Fruit fly (Drosophila melanogaster) whole organism, pupa: Measurements from ENCODE around the gene TfIIA-S.

Experiments
- CG10348 ChIP-seq: fragments of 200-800 bp; sonication (Bioruptor generic); IDR thresholded peaks from 2 replicates; pipeline ENCODE4 v1.3.6; 2022; ENCODE audit warnings: missing biosample characterization, missing genetic modification characterization
- CG12605 ChIP-seq: fragments of 200-800 bp; sonication (Bioruptor generic); IDR thresholded peaks from 2 replicates; pipeline ENCODE4 v1.3.6; 2022; ENCODE audit warnings: missing biosample characterization, missing genetic modification characterization
- CG13204 ChIP-seq: fragments of 200-800 bp; sonication (Bioruptor generic); optimal IDR thresholded peaks from 2 replicates; lab custom pipeline; 2018; ENCODE audit warnings: missing biosample characterization, mild to moderate bottlenecking, missing genetic modification characterization, moderate library complexity
- CG14655 ChIP-seq: fragments of 200-800 bp; sonication (Bioruptor generic); optimal IDR thresholded peaks from 3 replicates; lab custom pipeline; 2017; ENCODE audit warnings: mild to moderate bottlenecking, missing biosample characterization, missing genetic modification reagents, missing genetic modification characterization
- CG15710 ChIP-seq: fragments of 200-800 bp; sonication (Bioruptor generic); optimal IDR thresholded peaks from 2 replicates; lab custom pipeline; 2018; ENCODE audit warnings: missing biosample characterization, mild to moderate bottlenecking, missing genetic modification characterization, moderate library complexity
- CG17806 ChIP-seq: fragments of 200-800 bp; sonication (Bioruptor generic); optimal IDR thresholded peaks from 2 replicates; lab custom pipeline; 2018; ENCODE audit warnings: missing biosample characterization, mild to moderate bottlenecking, missing genetic modification characterization, moderate library complexity
- CG32121 ChIP-seq: fragments of 200-800 bp; sonication (Bioruptor generic); IDR thresholded peaks from 2 replicates; pipeline ENCODE4 v1.3.6; 2022; ENCODE audit warnings: missing biosample characterization, missing genetic modification characterization
- CG34367 ChIP-seq: fragments of 200-800 bp; sonication (Bioruptor generic); optimal IDR thresholded peaks from 2 replicates; lab custom pipeline; 2018; ENCODE audit warnings: missing biosample characterization, mild to moderate bottlenecking, missing genetic modification characterization
- CG4496 ChIP-seq: fragments of 200-800 bp; sonication (Bioruptor generic); IDR thresholded peaks from 3 replicates; pipeline ENCODE4 v1.3.6; 2022; ENCODE audit warnings: missing biosample characterization, missing genetic modification characterization
- CG8159 ChIP-seq: fragments of 200-800 bp; sonication (Bioruptor generic); optimal IDR thresholded peaks from 3 replicates; lab custom pipeline; 2018; ENCODE audit warnings: missing biosample characterization, mild to moderate bottlenecking, missing genetic modification characterization, moderate library complexity
- CG8301 ChIP-seq: fragments of 200-800 bp; sonication (Bioruptor generic); optimal IDR thresholded peaks from 2 replicates; lab custom pipeline; 2018; ENCODE audit warnings: missing biosample characterization, mild to moderate bottlenecking, missing genetic modification characterization
- CG9948 ChIP-seq: fragments of 200-800 bp; sonication (Bioruptor generic); optimal IDR thresholded peaks from 2 replicates; lab custom pipeline; 2018; ENCODE audit warnings: missing biosample characterization, mild to moderate bottlenecking, missing genetic modification characterization, moderate library complexity
- D1 ChIP-seq: fragments of 200-800 bp; sonication (Bioruptor generic); optimal IDR thresholded peaks from 2 replicates; lab custom pipeline; 2018; ENCODE audit warnings: missing biosample characterization, mild to moderate bottlenecking, missing genetic modification characterization, moderate library complexity
- EcR ChIP-seq: fragments of 200-800 bp; sonication (Bioruptor generic); optimal IDR thresholded peaks from 3 replicates; lab custom pipeline; 2019; ENCODE audit warnings: missing biosample characterization, missing genetic modification characterization, mild to moderate bottlenecking, moderate library complexity, missing genetic modification reagents
- Ets98B ChIP-seq: fragments of 200-800 bp; sonication (Bioruptor generic); IDR thresholded peaks from 2 replicates; pipeline ENCODE4 v1.3.6; 2022; ENCODE audit warnings: missing biosample characterization, missing genetic modification characterization
- Pif1A ChIP-seq: fragments of 200-800 bp; sonication (Bioruptor generic); optimal IDR thresholded peaks from 3 replicates; lab custom pipeline; 2016; ENCODE audit warnings: missing biosample characterization, missing genetic modification characterization
- Pif1B ChIP-seq: fragments of 200-800 bp; sonication (Bioruptor generic); optimal IDR thresholded peaks from 3 replicates; lab custom pipeline; 2016; ENCODE audit warnings: missing biosample characterization, missing genetic modification characterization
- Snoo ChIP-seq: fragments of 200-800 bp; sonication (Bioruptor generic); optimal IDR thresholded peaks from 3 replicates; lab custom pipeline; 2017; ENCODE audit warnings: missing biosample characterization, mild to moderate bottlenecking, missing genetic modification characterization, inconsistent platforms
- fd96Ca ChIP-seq: fragments of 200-800 bp; sonication (Bioruptor generic); IDR thresholded peaks from 3 replicates; pipeline ENCODE4 v1.3.6; 2022; ENCODE audit warnings: missing biosample characterization, missing genetic modification characterization
- gl ChIP-seq: fragments of 200-800 bp; sonication (Bioruptor generic); optimal IDR thresholded peaks from 2 replicates; lab custom pipeline; 2018; ENCODE audit warnings: missing biosample characterization, mild to moderate bottlenecking, missing genetic modification characterization
- rn ChIP-seq: fragments of 200-800 bp; sonication (Bioruptor generic); IDR thresholded peaks from 2 replicates; pipeline ENCODE4 v1.3.6; 2022; ENCODE audit warnings: missing biosample characterization, missing genetic modification characterization

Gene TfIIA-S

DNA sequence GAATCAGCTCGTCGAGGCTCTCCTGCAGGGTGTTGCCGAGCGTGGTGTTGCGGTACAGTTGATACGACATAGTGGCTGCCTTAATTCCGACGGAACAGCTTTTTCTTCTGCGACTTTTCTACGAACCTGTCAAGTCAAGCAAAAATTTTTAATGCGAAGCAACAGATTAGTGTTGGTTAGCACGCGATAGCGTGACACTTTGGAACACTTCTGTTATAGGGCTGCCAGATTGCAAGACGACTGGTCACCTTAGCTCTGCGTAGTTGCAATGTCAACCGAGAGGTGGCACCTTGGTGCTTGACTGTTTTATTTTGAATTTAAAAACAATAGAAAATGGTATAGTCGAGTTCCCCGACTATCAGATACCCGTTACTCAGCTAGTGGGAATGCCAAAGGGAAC lies at the start of gene TfIIA-S:
Gene TfIIA-S (minus strand): TSS at position 175 of the 400 bp plus-strand sequence.
- no peak for TF ChIP-seq CG9948 (tag; lab: Kevin White, UChicago)
- peak; percentile 27 for TF ChIP-seq CG15710

DNA sequence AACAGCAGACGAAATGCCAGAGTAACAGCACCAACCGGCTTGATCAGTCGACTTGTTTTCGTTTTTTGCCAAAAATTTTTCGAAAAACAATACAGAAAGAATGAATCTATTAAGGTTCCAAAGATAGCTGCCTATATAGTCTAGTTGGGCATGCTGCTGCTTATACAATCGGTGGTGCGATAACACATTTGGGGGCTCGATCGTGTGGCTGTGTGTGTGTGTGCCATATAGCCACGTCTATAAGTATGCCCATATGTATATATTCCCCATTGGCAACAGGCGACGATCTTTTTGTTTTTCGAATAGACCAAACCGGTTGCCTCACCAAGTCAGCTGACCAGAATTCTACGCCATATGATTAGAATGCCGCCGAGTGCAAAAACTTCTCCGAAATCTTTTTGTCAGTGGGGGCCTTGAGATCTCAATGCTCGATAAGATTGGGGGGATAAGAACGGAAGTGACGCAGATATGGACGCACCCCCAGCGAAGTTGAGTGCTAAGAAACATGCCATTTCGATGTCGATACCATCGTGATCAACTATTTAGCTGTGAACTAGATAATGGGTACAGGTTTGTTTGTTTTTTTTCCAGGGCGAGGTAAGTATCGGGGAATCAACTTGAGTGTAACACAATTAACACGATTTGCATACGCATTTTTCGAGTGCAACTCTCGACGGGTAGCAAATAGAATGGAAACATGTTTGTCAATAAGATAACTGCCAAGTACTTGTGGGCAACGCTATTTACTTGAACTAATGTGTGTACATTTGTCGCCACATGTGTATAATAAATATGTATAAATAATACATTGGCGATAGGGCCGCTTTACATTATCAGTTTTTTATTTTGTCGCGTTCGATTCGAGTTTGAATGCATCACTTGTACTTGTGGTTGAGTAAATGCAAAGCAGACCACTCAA lies 49.3 kb upstream of the TfIIA-S start:
- TF ChIP-seq CG8301 (tag; lab: Kevin White, UChicago): no peak
- peak; percentile 15 for TF ChIP-seq Pif1A (GFP tag; lab: Kevin White, UChicago)
- TF ChIP-seq CG34367 (tag; lab: Kevin White, UChicago): no peak
- peak; percentile 37; the same call in 1 of the 2 replicates for TF ChIP-seq CG32121
- TF ChIP-seq CG4496 (GFP tag; lab: Robert Waterston, UW): peak; percentile 60
- TF ChIP-seq Ets98B: peak; percentile 65
- TF ChIP-seq CG13204: no peak
- peak; percentile 22 for TF ChIP-seq CG14655 (GFP tag; lab: Kevin White, UChicago)
- no peak for TF ChIP-seq D1 (tag; lab: Kevin White, UChicago)
- 0 out of 3 replicates have a peak, but pooled peaks have one; percentile 49 for TF ChIP-seq fd96Ca (GFP tag; lab: Robert Waterston, UW)

DNA sequence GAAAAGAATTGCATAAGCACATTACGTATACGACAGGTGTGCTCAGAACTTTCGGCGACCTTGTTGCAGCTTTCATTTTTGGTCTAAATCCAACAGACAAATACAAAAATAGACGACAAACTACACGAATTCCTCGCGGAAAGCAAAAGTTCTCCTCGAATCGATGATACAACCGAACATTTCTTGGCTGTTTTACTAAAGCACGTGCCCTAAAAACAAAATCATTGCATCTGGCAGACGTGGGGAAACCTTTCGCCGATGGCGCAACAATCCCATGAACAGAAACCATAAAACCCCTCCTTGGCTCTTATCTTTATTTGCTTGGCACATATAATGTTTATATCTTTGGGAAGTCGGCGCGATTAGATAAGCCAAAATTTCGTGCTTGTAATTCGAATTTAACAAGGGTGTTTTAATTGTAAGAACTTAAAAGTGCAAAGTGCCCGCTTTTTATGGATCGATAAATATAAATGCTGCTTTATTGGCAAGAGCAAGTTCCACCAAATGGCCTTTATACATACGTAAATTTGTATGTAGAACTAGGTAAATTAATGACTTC lies 47.8 kb upstream of the TfIIA-S start:
- TF ChIP-seq CG15710: no peak
- no peak for TF ChIP-seq CG32121
- TF ChIP-seq CG12605: no peak
- no peak for TF ChIP-seq fd96Ca (GFP tag; lab: Robert Waterston, UW)
- TF ChIP-seq EcR (GFP tag; lab: Kevin White, UChicago): no peak
- TF ChIP-seq rn (GFP tag; lab: Robert Waterston, UW): no peak
- no peak for TF ChIP-seq Pif1B (GFP tag; lab: Kevin White, UChicago)
- no peak for TF ChIP-seq Pif1A (GFP tag; lab: Kevin White, UChicago)
- TF ChIP-seq Snoo: no peak
- no peak for TF ChIP-seq CG4496 (GFP tag; lab: Robert Waterston, UW)
- no peak for TF ChIP-seq CG34367 (tag; lab: Kevin White, UChicago)
- TF ChIP-seq D1 (tag; lab: Kevin White, UChicago): no peak

DNA sequence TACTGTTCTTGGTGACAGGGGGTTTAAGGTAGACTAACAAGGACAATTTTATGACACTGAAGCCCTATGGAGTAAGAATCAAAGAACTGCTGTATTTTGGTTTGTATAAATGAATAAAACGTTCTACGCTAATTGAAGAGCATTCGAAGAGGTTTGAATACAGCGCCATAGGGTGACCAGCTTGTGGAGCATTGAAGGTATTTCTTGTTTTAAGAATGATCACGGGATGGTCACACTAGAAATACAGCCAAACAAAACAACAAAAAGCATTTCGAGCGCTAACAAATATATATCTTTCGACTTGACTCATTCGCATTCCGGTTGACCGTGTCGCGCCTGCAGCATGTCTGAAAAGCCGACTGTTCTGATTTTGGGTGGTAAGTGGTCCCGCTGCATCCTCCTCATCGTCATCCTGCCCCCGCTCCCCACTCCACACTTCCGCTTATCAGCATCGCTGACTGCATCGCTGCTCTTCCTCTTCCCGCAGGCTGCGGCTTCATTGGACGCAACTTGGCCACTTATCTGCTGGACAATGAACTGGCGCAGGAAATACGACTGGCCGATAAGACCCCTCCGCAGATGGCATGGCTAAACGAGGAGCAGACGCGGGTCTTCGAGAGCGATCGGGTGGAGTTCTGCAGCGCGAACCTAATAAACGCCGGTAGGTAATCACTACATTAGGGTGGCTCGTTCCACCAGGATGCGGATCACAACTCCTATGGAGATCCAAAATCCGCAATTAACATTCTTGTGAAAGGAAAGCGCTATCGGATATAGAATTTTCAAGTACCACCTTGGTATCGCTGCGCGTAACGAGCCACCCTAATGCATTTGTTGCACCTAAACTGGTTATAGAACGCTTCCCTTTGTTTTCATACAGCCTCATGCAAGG lies 43.1 kb upstream of the TfIIA-S start, which contains the start of gene CG5854:
Gene CG5854 (plus strand): TSS at position 229 of the 892 bp plus-strand sequence.
- TF ChIP-seq CG32121: peak; percentile 96
- peak; percentile 99 for TF ChIP-seq fd96Ca (GFP tag; lab: Robert Waterston, UW)
- peak; percentile 99 for TF ChIP-seq Ets98B
- TF ChIP-seq CG8159 (tag; lab: Kevin White, UChicago): peak; percentile 96
- TF ChIP-seq CG9948 (tag; lab: Kevin White, UChicago): peak; percentile 91
- peak; percentile 99 for TF ChIP-seq CG4496 (GFP tag; lab: Robert Waterston, UW)
- TF ChIP-seq rn (GFP tag; lab: Robert Waterston, UW): peak; percentile 94
- peak; percentile 95 for TF ChIP-seq CG34367 (tag; lab: Kevin White, UChicago)
- peak; percentile 95 for TF ChIP-seq Snoo
- peak; percentile 93 for TF ChIP-seq gl (tag; lab: Kevin White, UChicago)
- TF ChIP-seq CG14655 (GFP tag; lab: Kevin White, UChicago): peak; percentile 98
- peak; percentile 98 for TF ChIP-seq CG12605
- TF ChIP-seq CG17806 (tag; lab: Kevin White, UChicago): peak; percentile 92
- TF ChIP-seq CG15710: peak; percentile 96
- TF ChIP-seq CG8301 (tag; lab: Kevin White, UChicago): peak; percentile 96
- TF ChIP-seq Pif1B (GFP tag; lab: Kevin White, UChicago): peak; percentile 97
- no peak for TF ChIP-seq D1 (tag; lab: Kevin White, UChicago)
- TF ChIP-seq EcR (GFP tag; lab: Kevin White, UChicago): peak; percentile 98
- peak; percentile 98 for TF ChIP-seq Pif1A (GFP tag; lab: Kevin White, UChicago)
- peak; percentile 83 for TF ChIP-seq CG10348
- TF ChIP-seq CG13204: peak; percentile 93

DNA sequence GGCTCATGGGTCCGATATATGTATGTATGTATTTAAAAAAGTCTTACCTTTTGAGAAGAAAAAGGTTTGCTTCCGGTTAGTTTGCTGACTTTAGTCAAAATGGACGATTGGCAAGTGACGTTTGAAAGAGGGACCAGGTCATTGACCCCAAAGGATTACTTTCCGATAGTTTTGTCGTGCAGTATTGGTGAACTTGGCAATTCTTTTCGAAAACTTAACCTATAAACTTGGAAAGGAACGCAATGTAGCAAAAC lies 42.5 kb upstream of the TfIIA-S start, which contains the start of gene RpS19b:
Gene RpS19b (minus strand): TSS at position 101 of the 254 bp plus-strand sequence.
- no peak for TF ChIP-seq gl (tag; lab: Kevin White, UChicago)
- TF ChIP-seq rn (GFP tag; lab: Robert Waterston, UW): no peak
- no peak for TF ChIP-seq CG32121
- TF ChIP-seq CG34367 (tag; lab: Kevin White, UChicago): no peak
- no peak for TF ChIP-seq CG13204
- no peak for TF ChIP-seq CG14655 (GFP tag; lab: Kevin White, UChicago)
- no peak for TF ChIP-seq CG10348
- no peak for TF ChIP-seq D1 (tag; lab: Kevin White, UChicago)
- TF ChIP-seq Ets98B: no peak
- TF ChIP-seq, all 21 proteins: peak for 0
